Fruit fly (Drosophila melanogaster) S2 (cell line): ENCODE measurements around the gene MBD-like.

Experiments used
- CG8478 ChIP-seq: fragments of >200 bp; optimal IDR thresholded peaks from 2 replicates; lab custom pipeline; 2018
- CTCF ChIP-seq, 2 experiments: fragments of >200 bp; optimal IDR thresholded peaks; 2 replicates each; lab custom pipeline; 2018

dm6 chr3R:9570114-9570513 lies 10.6 kb downstream of the MBD-like start, which contains the start of gene CG16790:
- TF ChIP-seq CTCF (optimal IDR thresholded peaks at IDR 0.05; lab: Kevin White, UChicago) = no peak
- no peak for TF ChIP-seq CG8478 (lab: Kevin White, UChicago)
